Worm (Caenorhabditis elegans) whole organism, early embryonic: ENCODE data around the gene F21C10.4.

Experiments
- ama-1 ChIP-seq: fragments of 150-350 bp; optimal IDR thresholded peaks from 2 replicates; lab custom pipeline; 2014
- ceh-13 ChIP-seq: fragments of 200-800 bp; sonication (Bioruptor generic); optimal IDR thresholded peaks from 2 replicates; lab custom pipeline; 2018; ENCODE audit warnings: mild to moderate bottlenecking, missing genetic modification characterization, missing compliant biosample characterization
- ceh-36 ChIP-seq: sonication (generic microtip); optimal IDR thresholded peaks from 2 replicates; lab custom pipeline; 2016; ENCODE audit warnings: missing genetic modification characterization, inconsistent platforms, missing compliant biosample characterization
- ets-7 ChIP-seq: sonication (generic microtip); optimal IDR thresholded peaks from 2 replicates; lab custom pipeline; 2016; ENCODE audit warnings: missing genotype, missing genetic modification characterization, missing compliant biosample characterization
- flt-1 ChIP-seq: fragments of 200-800 bp; sonication (Bioruptor generic); IDR thresholded peaks from 2 replicates; pipeline ENCODE4 v1.3.6; 2022; ENCODE audit warnings: missing genetic modification characterization, missing compliant biosample characterization
- hnd-1 ChIP-seq: sonication (generic microtip); optimal IDR thresholded peaks from 2 replicates; lab custom pipeline; 2016; ENCODE audit warnings: missing genetic modification characterization, missing compliant biosample characterization
- scrt-1 ChIP-seq: fragments of 200-800 bp; sonication (Bioruptor generic); IDR thresholded peaks from 2 replicates; pipeline ENCODE4 v1.3.6; 2022; ENCODE audit warnings: missing genetic modification characterization, missing compliant biosample characterization
- sea-1 ChIP-seq: fragments of 200-800 bp; sonication (Bioruptor generic); conservative IDR thresholded peaks from 2 replicates; pipeline ENCODE4 v1.3.6; 2022; ENCODE audit warnings: missing genetic modification characterization, missing compliant biosample characterization
- tra-4 ChIP-seq: sonication (generic microtip); optimal IDR thresholded peaks from 2 replicates; lab custom pipeline; 2017; ENCODE audit warnings: missing genetic modification characterization, missing compliant biosample characterization

ce11 chrV:9172989-9173388 lies 46.6 kb downstream of the F21C10.4 start, which contains the start of gene gad-3:
- TF ChIP-seq ama-1 (lab: Kevin White, UChicago) (no peak), hnd-1 (no peak), flt-1 (no peak), ceh-13 (GFP tag; lab: Kevin White, UChicago) (no peak), ceh-36 (no peak), sea-1 (no peak), scrt-1 (GFP tag; lab: Robert Waterston, UW) (no peak), tra-4 (no peak), ets-7 (tag; lab: Kevin White, UChicago) (no peak)
